Worm (Caenorhabditis elegans) whole organism, late embryonic: ENCODE data around the gene sgcb-1.

Source experiments
- fax-1 ChIP-seq: sonication (generic microtip); optimal IDR thresholded peaks from 2 replicates; lab custom pipeline; 2016; ENCODE audit warnings: missing genotype, missing genetic modification characterization, missing compliant biosample characterization
- lim-6 ChIP-seq: sonication (generic microtip); optimal IDR thresholded peaks from 2 replicates; lab custom pipeline; 2016; ENCODE audit warnings: missing genetic modification characterization, missing compliant biosample characterization
- mec-3 ChIP-seq: sonication (generic microtip); optimal IDR thresholded peaks from 2 replicates; lab custom pipeline; 2016; ENCODE audit warnings: borderline replicate concordance, missing genetic modification characterization, missing compliant biosample characterization
- pha-4 ChIP-seq: fragments of 150-350 bp; optimal IDR thresholded peaks from 2 replicates; lab custom pipeline; 2018; ENCODE audit warnings: missing biosample characterization, missing genetic modification reagents, missing genetic modification characterization
- pqm-1 ChIP-seq: sonication (generic microtip); optimal IDR thresholded peaks from 2 replicates; lab custom pipeline; 2016; ENCODE audit warnings: missing genetic modification characterization, missing compliant biosample characterization

ce11 chrII:374950-375349 lies 48.9 kb downstream of the sgcb-1 start, which contains the start of gene C03H5.4:
- no peak for TF ChIP-seq mec-3 (tag; lab: Kevin White, UChicago)
- no peak for TF ChIP-seq lim-6 (tag; lab: Kevin White, UChicago)
- TF ChIP-seq pha-4, result no peak
- no peak for TF ChIP-seq fax-1 (tag; lab: Kevin White, UChicago)
- no peak for TF ChIP-seq pqm-1 (tag; lab: Kevin White, UChicago)
